Fruit fly (Drosophila melanogaster) whole organism, embryonic: ENCODE measurements around the gene Acyp2.
A peak's percentile ranks its signal among the peaks of the same experiment; 100 is the strongest.

Experiments
- Atf3 ChIP-seq: fragments of 200-800 bp; sonication (Bioruptor generic); optimal IDR thresholded peaks from 3 replicates; lab custom pipeline; 2016; ENCODE audit warnings: missing biosample characterization, missing genetic modification characterization
- Bgb ChIP-seq: fragments of 200-800 bp; sonication (Bioruptor generic); IDR thresholded peaks from 2 replicates; pipeline ENCODE4 v1.3.6; 2022; ENCODE audit warnings: missing biosample characterization, missing genetic modification characterization; ENCODE audit not compliant: partially characterized antibody
- CG10209 ChIP-seq: fragments of 200-800 bp; sonication (Bioruptor generic); optimal IDR thresholded peaks from 3 replicates; lab custom pipeline; 2017; ENCODE audit warnings: missing biosample characterization, mild to moderate bottlenecking, missing genetic modification characterization, missing genetic modification reagents
- CG10366 ChIP-seq: fragments of 200-800 bp; sonication (Bioruptor generic); IDR thresholded peaks from 2 replicates; pipeline ENCODE4 v1.3.6; 2022; ENCODE audit warnings: missing biosample characterization, missing genetic modification characterization
- CG10543 ChIP-seq: fragments of 200-800 bp; sonication (Bioruptor generic); optimal IDR thresholded peaks from 3 replicates; lab custom pipeline; 2017; ENCODE audit warnings: missing biosample characterization, mild to moderate bottlenecking, missing genetic modification characterization, moderate library complexity
- CG13287 ChIP-seq: fragments of 200-800 bp; sonication (Bioruptor generic); IDR thresholded peaks from 2 replicates; pipeline ENCODE4 v1.3.6; 2022; ENCODE audit warnings: missing biosample characterization, missing genetic modification characterization; ENCODE audit not compliant: partially characterized antibody
- CG13894 ChIP-seq: fragments of 200-800 bp; sonication (Bioruptor generic); optimal IDR thresholded peaks from 3 replicates; lab custom pipeline; 2018; ENCODE audit warnings: missing biosample characterization, mild to moderate bottlenecking, missing genetic modification characterization, moderate library complexity
- CG14710 ChIP-seq: fragments of 200-800 bp; sonication (Bioruptor generic); optimal IDR thresholded peaks from 3 replicates; lab custom pipeline; 2019; ENCODE audit warnings: missing biosample characterization, mild to moderate bottlenecking, missing genetic modification characterization, moderate library complexity
- CG14860 ChIP-seq: fragments of 200-800 bp; sonication (Bioruptor generic); IDR thresholded peaks from 3 replicates; pipeline ENCODE4 v1.3.6; 2022; ENCODE audit warnings: missing biosample characterization, missing genetic modification characterization; ENCODE audit not compliant: partially characterized antibody
- CG1529 ChIP-seq: fragments of 200-800 bp; sonication (Bioruptor generic); optimal IDR thresholded peaks from 3 replicates; lab custom pipeline; 2018; ENCODE audit warnings: missing biosample characterization, missing genetic modification characterization
- CG16779 ChIP-seq: fragments of 200-800 bp; sonication (Bioruptor generic); IDR thresholded peaks from 2 replicates; pipeline ENCODE4 v1.3.6; 2022; ENCODE audit warnings: missing biosample characterization, missing genetic modification characterization
- CG17612 ChIP-seq: fragments of 200-800 bp; sonication (Bioruptor generic); IDR thresholded peaks from 2 replicates; pipeline ENCODE4 v1.3.6; 2022; ENCODE audit warnings: missing biosample characterization, missing genetic modification characterization
- CG17829 ChIP-seq: fragments of 200-800 bp; optimal IDR thresholded peaks from 2 replicates; lab custom pipeline; 2019; ENCODE audit warnings: missing biosample characterization, mild to moderate bottlenecking, missing genetic modification characterization, moderate library complexity
- CG2199 ChIP-seq: fragments of 200-800 bp; sonication (Bioruptor generic); IDR thresholded peaks from 3 replicates; pipeline ENCODE4 v1.3.6; 2022; ENCODE audit warnings: missing biosample characterization, missing genetic modification characterization
- CG30403 ChIP-seq: fragments of 200-800 bp; sonication (Bioruptor generic); optimal IDR thresholded peaks from 3 replicates; lab custom pipeline; 2016; ENCODE audit warnings: missing biosample characterization, missing genetic modification characterization
- CG30431 ChIP-seq: fragments of 200-800 bp; sonication (Bioruptor generic); optimal IDR thresholded peaks from 2 replicates; lab custom pipeline; 2017; ENCODE audit warnings: missing biosample characterization, missing genetic modification characterization
- CG33557 ChIP-seq: fragments of 200-800 bp; sonication (Bioruptor generic); optimal IDR thresholded peaks from 2 replicates; lab custom pipeline; 2019; ENCODE audit warnings: missing biosample characterization, mild to moderate bottlenecking, missing genetic modification characterization, moderate library complexity
- CG34376 ChIP-seq: fragments of 200-800 bp; sonication (Bioruptor generic); optimal IDR thresholded peaks from 2 replicates; lab custom pipeline; 2018; ENCODE audit warnings: missing biosample characterization, mild to moderate bottlenecking, missing genetic modification characterization
- CG4820 ChIP-seq: fragments of 200-800 bp; sonication (Bioruptor generic); optimal IDR thresholded peaks from 3 replicates; lab custom pipeline; 2016; ENCODE audit warnings: missing biosample characterization, missing genetic modification characterization
- CG6175 ChIP-seq: fragments of 200-800 bp; sonication (Bioruptor generic); IDR thresholded peaks from 3 replicates; pipeline ENCODE4 v1.3.6; 2022; ENCODE audit warnings: missing biosample characterization, missing genetic modification characterization
- CG6689 ChIP-seq: fragments of 200-800 bp; sonication (Bioruptor generic); IDR thresholded peaks from 2 replicates; pipeline ENCODE4 v1.3.6; 2022; ENCODE audit warnings: missing biosample characterization, missing genetic modification characterization
- CG8388 ChIP-seq: fragments of 200-800 bp; sonication (Bioruptor generic); optimal IDR thresholded peaks from 2 replicates; lab custom pipeline; 2019; ENCODE audit warnings: missing biosample characterization, mild to moderate bottlenecking, missing genetic modification characterization, moderate library complexity
- CG8478 ChIP-seq: fragments of >200 bp; optimal IDR thresholded peaks from 2 replicates; lab custom pipeline; 2018
- CHES-1-like ChIP-seq: fragments of 200-800 bp; sonication (Bioruptor generic); optimal IDR thresholded peaks from 2 replicates; lab custom pipeline; 2016; ENCODE audit warnings: missing biosample characterization, missing genetic modification characterization
- Dref ChIP-seq: fragments of 200-800 bp; sonication (Bioruptor generic); IDR thresholded peaks from 2 replicates; pipeline ENCODE4 v1.3.6; 2022; ENCODE audit warnings: missing biosample characterization, missing genetic modification characterization
- E2f2 ChIP-seq: fragments of 200-800 bp; sonication (Bioruptor generic); IDR thresholded peaks from 2 replicates; pipeline ENCODE4 v1.3.6; 2022; ENCODE audit warnings: missing biosample characterization, missing genetic modification characterization
- Ets65A ChIP-seq: fragments of 200-800 bp; sonication (Bioruptor generic); peaks from one replicate; lab custom pipeline; 2016; ENCODE audit warnings: missing biosample characterization, missing genetic modification characterization
- Hmr ChIP-seq: fragments of 200-800 bp; sonication (Bioruptor generic); optimal IDR thresholded peaks from 3 replicates; lab custom pipeline; 2017; ENCODE audit warnings: mild to moderate bottlenecking, missing biosample characterization, missing genetic modification reagents, missing genetic modification characterization
- Med ChIP-seq: fragments of 200-800 bp; sonication (Bioruptor generic); peaks from one replicate; lab custom pipeline; 2016; ENCODE audit warnings: missing biosample characterization, missing genetic modification characterization, mild to moderate bottlenecking, inconsistent platforms, moderate library complexity
- Rfx ChIP-seq: fragments of 200-800 bp; sonication (Bioruptor generic); IDR thresholded peaks from 2 replicates; pipeline ENCODE4 v1.3.6; 2022; ENCODE audit warnings: missing biosample characterization, missing genetic modification characterization
- Vsx1 ChIP-seq: fragments of 200-800 bp; sonication (Bioruptor generic); optimal IDR thresholded peaks from 2 replicates; lab custom pipeline; 2017; ENCODE audit warnings: missing biosample characterization, mild to moderate bottlenecking, missing genetic modification characterization, missing genetic modification reagents
- bowl ChIP-seq: fragments of 200-800 bp; sonication (Bioruptor generic); IDR thresholded peaks from 2 replicates; pipeline ENCODE4 v1.3.6; 2022; ENCODE audit warnings: missing biosample characterization, missing genetic modification characterization
- cg ChIP-seq: fragments of 200-800 bp; sonication (Bioruptor generic); optimal IDR thresholded peaks from 3 replicates; lab custom pipeline; 2019; ENCODE audit warnings: missing biosample characterization, mild to moderate bottlenecking, missing genetic modification characterization, moderate library complexity
- esg ChIP-seq: fragments of 200-800 bp; sonication (Bioruptor generic); conservative IDR thresholded peaks from 2 replicates; pipeline ENCODE4 v1.3.6; 2022; ENCODE audit warnings: missing biosample characterization, missing genetic modification characterization
- eve ChIP-seq, 2 experiments: fragments of >200 bp; optimal IDR thresholded peaks; 2 replicates each; lab custom pipeline; 2017; ENCODE audit warnings: missing biosample characterization in 2 of 2, missing genetic modification characterization in 2 of 2
- gce ChIP-seq: fragments of 200-800 bp; sonication (Bioruptor generic); IDR thresholded peaks from 3 replicates; pipeline ENCODE4 v1.3.6; 2022; ENCODE audit warnings: missing biosample characterization, missing genetic modification characterization
- grau ChIP-seq: fragments of 200-800 bp; optimal IDR thresholded peaks from 3 replicates; lab custom pipeline; 2019; ENCODE audit warnings: missing biosample characterization, mild to moderate bottlenecking, missing genetic modification characterization, moderate library complexity
- hb ChIP-seq: fragments of 200-800 bp; sonication (Bioruptor generic); IDR thresholded peaks from 3 replicates; pipeline ENCODE4 v1.3.6; 2022; ENCODE audit warnings: missing biosample characterization, missing genetic modification characterization; ENCODE audit not compliant: partially characterized antibody
- insv ChIP-seq, 2 experiments: fragments of 200-800 bp; sonication (Bioruptor generic); optimal IDR thresholded peaks; 3 replicates each; lab custom pipeline; 2016 to 2018; ENCODE audit warnings: missing biosample characterization in 2 of 2, missing genetic modification characterization in 2 of 2
- inv ChIP-seq: fragments of 200-800 bp; sonication (Bioruptor generic); IDR thresholded peaks from 2 replicates; pipeline ENCODE4 v1.3.6; 2022; ENCODE audit warnings: missing biosample characterization, missing genetic modification characterization; ENCODE audit not compliant: partially characterized antibody
- kni ChIP-seq: fragments of 200-800 bp; sonication (Bioruptor generic); optimal IDR thresholded peaks from 3 replicates; lab custom pipeline; 2017; ENCODE audit warnings: mild to moderate bottlenecking, missing biosample characterization, missing genetic modification reagents, missing genetic modification characterization
- phol ChIP-seq: fragments of 200-800 bp; sonication (Bioruptor generic); optimal IDR thresholded peaks from 3 replicates; lab custom pipeline; 2018; ENCODE audit warnings: missing biosample characterization, mild to moderate bottlenecking, missing genetic modification characterization, moderate library complexity
- sens-2 ChIP-seq: fragments of 200-800 bp; sonication (Bioruptor generic); IDR thresholded peaks from 2 replicates; pipeline ENCODE4 v1.3.6; 2022; ENCODE audit warnings: missing biosample characterization, missing genetic modification characterization
- slbo ChIP-seq: fragments of 200-800 bp; sonication (Bioruptor generic); IDR thresholded peaks from 2 replicates; pipeline ENCODE4 v1.3.6; 2022; ENCODE audit warnings: missing biosample characterization, missing genetic modification characterization
- stwl ChIP-seq: fragments of 200-800 bp; sonication (Bioruptor generic); optimal IDR thresholded peaks from 3 replicates; lab custom pipeline; 2018; ENCODE audit warnings: missing biosample characterization, mild to moderate bottlenecking, missing genetic modification characterization, moderate library complexity
- unc-4 ChIP-seq: fragments of 200-800 bp; sonication (Bioruptor generic); IDR thresholded peaks from 2 replicates; pipeline ENCODE4 v1.3.6; 2022; ENCODE audit warnings: missing biosample characterization, missing genetic modification characterization; ENCODE audit not compliant: partially characterized antibody
- vvl ChIP-seq: fragments of 200-800 bp; sonication (Bioruptor generic); IDR thresholded peaks from 2 replicates; pipeline ENCODE4 v1.3.6; 2022; ENCODE audit warnings: missing biosample characterization, missing genetic modification characterization
- zen ChIP-seq: fragments of 200-800 bp; sonication (Bioruptor generic); optimal IDR thresholded peaks from 3 replicates; lab custom pipeline; 2018; ENCODE audit warnings: missing biosample characterization, mild to moderate bottlenecking, missing genetic modification characterization, moderate library complexity

The Acyp2 gene

DNA sequence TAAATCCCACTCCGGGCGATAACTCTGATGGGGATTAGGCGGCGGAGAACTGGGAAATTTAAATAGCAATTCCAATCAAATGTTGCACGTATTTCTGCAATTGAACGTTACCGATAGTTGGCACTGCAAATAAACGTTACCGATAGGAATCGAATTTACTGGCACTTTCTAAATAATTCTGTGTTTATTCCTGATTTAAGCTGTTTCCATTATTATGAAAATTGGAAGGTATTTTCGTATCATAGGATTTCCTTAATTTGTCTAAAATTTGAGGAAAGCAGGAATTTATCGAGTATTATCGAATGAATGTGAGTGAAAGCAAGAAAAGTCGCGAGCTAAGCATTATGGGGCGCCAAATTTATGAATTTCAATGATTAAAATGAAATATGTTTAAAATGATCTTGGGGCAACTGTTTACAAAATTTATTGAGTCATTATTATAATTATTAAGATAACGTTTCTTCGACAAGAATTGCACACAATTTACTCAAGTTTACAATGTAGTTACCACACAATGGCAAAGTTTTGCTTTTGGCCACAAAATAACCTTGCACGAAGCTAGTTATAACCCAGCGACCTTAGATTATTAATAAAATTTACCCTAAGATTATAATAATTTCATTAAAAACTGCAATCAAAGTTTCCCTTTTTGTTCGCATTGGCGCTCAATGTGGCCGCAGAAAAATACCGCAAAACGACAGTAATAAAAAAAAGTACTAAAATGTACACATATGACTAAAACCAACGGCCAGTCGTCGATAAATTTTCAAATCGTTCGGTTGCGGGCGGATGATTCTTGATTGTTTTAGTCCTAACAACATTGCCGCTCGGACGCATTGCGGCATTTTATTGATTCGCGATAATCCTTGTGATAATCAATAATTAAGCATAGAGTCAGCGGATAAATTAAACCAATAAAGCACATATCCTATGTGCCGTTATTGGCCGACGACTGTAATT, 11.3 kb downstream of the Acyp2 start, which contains the start of gene alpha-Man-IIb (continued):
- no peak for TF ChIP-seq Atf3
- TF ChIP-seq Med (GFP tag; lab: Kevin White, UChicago), result peak; percentile 88
- TF ChIP-seq gce (GFP tag; lab: Robert Waterston, UW), result no peak
- no peak for TF ChIP-seq stwl (tag; lab: Kevin White, UChicago)
- peak in 1 of 2 experiments; percentile 5 for TF ChIP-seq insv (GFP tag; optimal IDR thresholded peaks at IDR 0.05; lab: Kevin White, UChicago)
- TF ChIP-seq CG33557 (GFP tag; lab: Kevin White, UChicago), result peak; percentile 12
- no peak for TF ChIP-seq CG10543 (GFP tag; lab: Kevin White, UChicago)
- peak; percentile 52 for TF ChIP-seq vvl (GFP tag; lab: Robert Waterston, UW)
- no peak for TF ChIP-seq Vsx1 (GFP tag; lab: Kevin White, UChicago)
- no peak for TF ChIP-seq zen (tag; lab: Kevin White, UChicago)
- peak; percentile 20 for TF ChIP-seq CG4820 (GFP tag; lab: Kevin White, UChicago)
- peak; percentile 93 for TF ChIP-seq E2f2 (GFP tag; lab: Robert Waterston, UW)
- peak; percentile 48 for TF ChIP-seq CG14710
- no peak for TF ChIP-seq bowl (GFP tag; lab: Robert Waterston, UW)
- TF ChIP-seq esg (GFP tag; lab: Robert Waterston, UW), result no peak
- TF ChIP-seq CHES-1-like (GFP tag; lab: Kevin White, UChicago), result peak; percentile 19
- TF ChIP-seq CG1529 (GFP tag; lab: Kevin White, UChicago), result no peak
- peak; percentile 12; the same call in 1 of the 2 replicates for TF ChIP-seq CG10366 (GFP tag; lab: Robert Waterston, UW)
- no peak for TF ChIP-seq CG30431
- TF ChIP-seq CG10209 (GFP tag; lab: Kevin White, UChicago), result peak; percentile 5
- peak; percentile 44 for TF ChIP-seq phol
- no peak for TF ChIP-seq CG6689 (GFP tag; lab: Robert Waterston, UW)
- peak; percentile 88 for TF ChIP-seq unc-4 (GFP tag; lab: Robert Waterston, UW)
- peak; percentile 18 for TF ChIP-seq CG30403 (GFP tag; lab: Kevin White, UChicago)
- TF ChIP-seq Hmr (GFP tag; lab: Kevin White, UChicago), result peak; percentile 52
- TF ChIP-seq CG8478 (lab: Kevin White, UChicago), result no peak
- no peak for TF ChIP-seq CG16779 (GFP tag; lab: Robert Waterston, UW)
- TF ChIP-seq CG17612, result no peak
- peak; percentile 62 for TF ChIP-seq Dref (GFP tag; lab: Robert Waterston, UW)
- TF ChIP-seq Bgb (GFP tag; lab: Robert Waterston, UW), result peak; percentile 79
- TF ChIP-seq hb (GFP tag; lab: Robert Waterston, UW), result peak; percentile 71; the same call in 2 of the 3 replicates
- no peak for TF ChIP-seq CG6175 (GFP tag; lab: Robert Waterston, UW)
- TF ChIP-seq CG2199 (GFP tag; lab: Robert Waterston, UW), result peak; percentile 74; the same call in 2 of the 3 replicates
- TF ChIP-seq kni (GFP tag; lab: Kevin White, UChicago), result no peak
- TF ChIP-seq Rfx, result peak; percentile 54
- peak; percentile 50; the same call in 1 of the 2 replicates for TF ChIP-seq slbo
- TF ChIP-seq CG14860, result peak; percentile 62; the same call in 2 of the 3 replicates
- TF ChIP-seq CG8388 (GFP tag; lab: Kevin White, UChicago), result no peak
- TF ChIP-seq eve (GFP tag; optimal IDR thresholded peaks at IDR 0.05; lab: Kevin White, UChicago), result no peak
- TF ChIP-seq inv (GFP tag; lab: Robert Waterston, UW), result peak; percentile 58
- peak; percentile 21 for TF ChIP-seq grau (tag; lab: Kevin White, UChicago)
- peak; percentile 85 for TF ChIP-seq Ets65A
- TF ChIP-seq CG17829 (tag; lab: Kevin White, UChicago), result peak; percentile 18
- peak; percentile 29 for TF ChIP-seq CG34376
- TF ChIP-seq CG13894, result peak; percentile 6
- TF ChIP-seq CG13287, result peak; percentile 91
- TF ChIP-seq sens-2 (GFP tag; lab: Robert Waterston, UW), result no peak
- peak; percentile 70 for TF ChIP-seq cg
